Worm (Caenorhabditis elegans): Measurements from ENCODE around the gene nspa-10.
"Not testable (repeated sequence)": the region's sequence is repeated elsewhere in the genome, so short reads cannot be mapped to it uniquely, and the experiment has no call there.

nspa-10 gene

ce11 chrV:14750357-14750756, at the start of gene nspa-10:
TSS of gene nspa-10 (minus strand) at chrV:14750457.
- not testable (repeated sequence) for TF ChIP-seq him-1, dao-5, W03F9.2 (tag; optimal IDR thresholded peaks at IDR 0.05)

- TF ChIP-seq dao-5 (tag; optimal IDR thresholded peaks at IDR 0.05) (no peak), him-1 (tag; optimal IDR thresholded peaks at IDR 0.05) (no peak), W03F9.2 (tag; optimal IDR thresholded peaks at IDR 0.05) (no peak)
Measured at ce11 chrV:14797886-14798285, 47.6 kb upstream of the nspa-10 start.

- TF ChIP-seq him-1 (tag; optimal IDR thresholded peaks at IDR 0.05) (no peak), dao-5 (tag; optimal IDR thresholded peaks at IDR 0.05) (no peak), W03F9.2 (tag; optimal IDR thresholded peaks at IDR 0.05) (no peak)
Measured at ce11 chrV:14793043-14793442, 42.8 kb upstream of the nspa-10 start.

ce11 chrV:14792346-14792745, 42.1 kb upstream of the nspa-10 start:
- TF ChIP-seq him-1 (tag; optimal IDR thresholded peaks at IDR 0.05) (no peak), W03F9.2 (tag; optimal IDR thresholded peaks at IDR 0.05) (no peak), dao-5 (tag; optimal IDR thresholded peaks at IDR 0.05) (no peak)

- no peak for TF ChIP-seq dao-5 (tag; optimal IDR thresholded peaks at IDR 0.05)
- TF ChIP-seq him-1 (tag; optimal IDR thresholded peaks at IDR 0.05) = no peak
- no peak for TF ChIP-seq W03F9.2 (tag; optimal IDR thresholded peaks at IDR 0.05)
Measured at ce11 chrV:14791703-14792102, 41.4 kb upstream of the nspa-10 start.

ce11 chrV:14790792-14791191, 40.5 kb upstream of the nspa-10 start:
- no peak for TF ChIP-seq W03F9.2 (tag; optimal IDR thresholded peaks at IDR 0.05)
- TF ChIP-seq him-1 (tag; optimal IDR thresholded peaks at IDR 0.05) = no peak
- no peak for TF ChIP-seq dao-5 (tag; optimal IDR thresholded peaks at IDR 0.05)

ce11 chrV:14788462-14788861, 38.2 kb upstream of the nspa-10 start:
- TF ChIP-seq him-1 (tag; optimal IDR thresholded peaks at IDR 0.05) = no peak
- no peak for TF ChIP-seq dao-5 (tag; optimal IDR thresholded peaks at IDR 0.05)
- no peak for TF ChIP-seq W03F9.2 (tag; optimal IDR thresholded peaks at IDR 0.05)

ce11 chrV:14784787-14785186, 34.5 kb upstream of the nspa-10 start:
- TF ChIP-seq dao-5 (tag; optimal IDR thresholded peaks at IDR 0.05) = no peak

ce11 chrV:14784160-14784774, 34.0 kb upstream of the nspa-10 start, which contains the start of gene Y50E8A.12:
TSS of gene Y50E8A.12 (minus strand) at chrV:14784210.
- TF ChIP-seq W03F9.2 (tag; optimal IDR thresholded peaks at IDR 0.05) (no peak), dao-5 (tag; optimal IDR thresholded peaks at IDR 0.05) (no peak), him-1 (tag; optimal IDR thresholded peaks at IDR 0.05) (no peak)

- TF ChIP-seq dao-5 (tag; optimal IDR thresholded peaks at IDR 0.05) (no peak), W03F9.2 (tag; optimal IDR thresholded peaks at IDR 0.05) (no peak), him-1 (tag; optimal IDR thresholded peaks at IDR 0.05) (no peak)
Measured at ce11 chrV:14781130-14781529, 30.9 kb upstream of the nspa-10 start, which contains the start of gene Y50E8A.11. TSS of gene Y50E8A.11 (plus strand) at chrV:14781430.

ce11 chrV:14779644-14780043, 29.4 kb upstream of the nspa-10 start, which contains the start of the genes scrm-7 and Y50E8A.10:
TSS of gene scrm-7 (minus strand) at chrV:14779744.
TSS of gene Y50E8A.10 (plus strand) at chrV:14779996.
- TF ChIP-seq W03F9.2 (tag; optimal IDR thresholded peaks at IDR 0.05) (no peak), dao-5 (tag; optimal IDR thresholded peaks at IDR 0.05) (no peak), him-1 (tag; optimal IDR thresholded peaks at IDR 0.05) (no peak)

- TF ChIP-seq W03F9.2 (tag; optimal IDR thresholded peaks at IDR 0.05) (no peak), him-1 (tag; optimal IDR thresholded peaks at IDR 0.05) (no peak), dao-5 (tag; optimal IDR thresholded peaks at IDR 0.05) (no peak)
Measured at ce11 chrV:14773048-14773447, 22.8 kb upstream of the nspa-10 start, which contains the start of gene haf-7. TSS of gene haf-7 (plus strand) at chrV:14773258.

ce11 chrV:14763582-14763981, 13.3 kb upstream of the nspa-10 start:
- no peak for TF ChIP-seq him-1 (tag; optimal IDR thresholded peaks at IDR 0.05)
- no peak for TF ChIP-seq W03F9.2 (tag; optimal IDR thresholded peaks at IDR 0.05)
- TF ChIP-seq dao-5 (tag; optimal IDR thresholded peaks at IDR 0.05) = no peak

- no peak for TF ChIP-seq dao-5 (tag; optimal IDR thresholded peaks at IDR 0.05)
- no peak for TF ChIP-seq him-1 (tag; optimal IDR thresholded peaks at IDR 0.05)
- TF ChIP-seq W03F9.2 (tag; optimal IDR thresholded peaks at IDR 0.05) = no peak
Measured at ce11 chrV:14762563-14762962, 12.3 kb upstream of the nspa-10 start.

ce11 chrV:14748608-14749137, 1.6 kb downstream of the nspa-10 start, which contains the start of the genes lipl-8 and Y50E8A.22:
TSS of gene lipl-8 (minus strand) at chrV:14748708.
TSS of gene Y50E8A.22 (minus strand) at chrV:14749087.
- TF ChIP-seq him-1 (tag; optimal IDR thresholded peaks at IDR 0.05) (no peak), W03F9.2 (tag; optimal IDR thresholded peaks at IDR 0.05) (no peak), dao-5 (tag; optimal IDR thresholded peaks at IDR 0.05) (no peak)
